Fruit fly (Drosophila melanogaster) whole organism, pupa: ENCODE results near the gene ND-20L.

ENCODE experiments used
- CG10348 ChIP-seq: fragments of 200-800 bp; sonication (Bioruptor generic); IDR thresholded peaks from 2 replicates; pipeline ENCODE4 v1.3.6; 2022; ENCODE audit warnings: missing biosample characterization, missing genetic modification characterization
- CG12605 ChIP-seq: fragments of 200-800 bp; sonication (Bioruptor generic); IDR thresholded peaks from 2 replicates; pipeline ENCODE4 v1.3.6; 2022; ENCODE audit warnings: missing biosample characterization, missing genetic modification characterization
- CG13204 ChIP-seq: fragments of 200-800 bp; sonication (Bioruptor generic); optimal IDR thresholded peaks from 2 replicates; lab custom pipeline; 2018; ENCODE audit warnings: missing biosample characterization, mild to moderate bottlenecking, missing genetic modification characterization, moderate library complexity
- CG15710 ChIP-seq: fragments of 200-800 bp; sonication (Bioruptor generic); optimal IDR thresholded peaks from 2 replicates; lab custom pipeline; 2018; ENCODE audit warnings: missing biosample characterization, mild to moderate bottlenecking, missing genetic modification characterization, moderate library complexity
- CG4496 ChIP-seq: fragments of 200-800 bp; sonication (Bioruptor generic); IDR thresholded peaks from 3 replicates; pipeline ENCODE4 v1.3.6; 2022; ENCODE audit warnings: missing biosample characterization, missing genetic modification characterization
- CG8301 ChIP-seq: fragments of 200-800 bp; sonication (Bioruptor generic); optimal IDR thresholded peaks from 2 replicates; lab custom pipeline; 2018; ENCODE audit warnings: missing biosample characterization, mild to moderate bottlenecking, missing genetic modification characterization
- D1 ChIP-seq: fragments of 200-800 bp; sonication (Bioruptor generic); optimal IDR thresholded peaks from 2 replicates; lab custom pipeline; 2018; ENCODE audit warnings: missing biosample characterization, mild to moderate bottlenecking, missing genetic modification characterization, moderate library complexity
- EcR ChIP-seq: fragments of 200-800 bp; sonication (Bioruptor generic); optimal IDR thresholded peaks from 3 replicates; lab custom pipeline; 2019; ENCODE audit warnings: missing biosample characterization, missing genetic modification characterization, mild to moderate bottlenecking, moderate library complexity, missing genetic modification reagents
- Ets98B ChIP-seq: fragments of 200-800 bp; sonication (Bioruptor generic); IDR thresholded peaks from 2 replicates; pipeline ENCODE4 v1.3.6; 2022; ENCODE audit warnings: missing biosample characterization, missing genetic modification characterization
- Pif1B ChIP-seq: fragments of 200-800 bp; sonication (Bioruptor generic); optimal IDR thresholded peaks from 3 replicates; lab custom pipeline; 2016; ENCODE audit warnings: missing biosample characterization, missing genetic modification characterization
- fd96Ca ChIP-seq: fragments of 200-800 bp; sonication (Bioruptor generic); IDR thresholded peaks from 3 replicates; pipeline ENCODE4 v1.3.6; 2022; ENCODE audit warnings: missing biosample characterization, missing genetic modification characterization
- gl ChIP-seq: fragments of 200-800 bp; sonication (Bioruptor generic); optimal IDR thresholded peaks from 2 replicates; lab custom pipeline; 2018; ENCODE audit warnings: missing biosample characterization, mild to moderate bottlenecking, missing genetic modification characterization

DNA sequence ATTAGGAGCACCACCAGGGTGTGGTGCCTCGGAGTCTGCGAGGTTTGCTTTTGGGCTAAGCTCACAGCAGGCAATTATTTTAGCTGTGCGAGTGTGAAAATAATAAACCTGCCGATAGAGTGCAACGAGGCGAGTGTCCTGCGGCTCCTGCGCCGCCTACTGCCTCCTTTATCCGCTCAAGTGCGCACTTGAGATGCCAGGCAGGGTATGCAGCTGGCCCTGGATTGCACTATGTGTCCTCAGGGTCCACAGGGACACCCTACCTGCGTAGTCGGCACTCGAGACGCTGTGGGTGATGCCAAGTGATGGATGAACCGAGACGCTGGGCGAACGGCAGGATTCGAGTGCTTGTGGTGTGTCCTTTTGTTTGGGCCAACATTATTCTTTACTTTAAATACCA lies 32.5 kb downstream of the ND-20L start:
- TF ChIP-seq EcR (GFP tag; lab: Kevin White, UChicago) (no peak), CG13204 (no peak), Pif1B (no peak), CG10348 (no peak), D1 (tag; lab: Kevin White, UChicago) (no peak), Ets98B (GFP tag; lab: Robert Waterston, UW) (no peak), CG15710 (tag; lab: Kevin White, UChicago) (no peak), gl (tag; lab: Kevin White, UChicago) (no peak), CG4496 (no peak), fd96Ca (GFP tag; lab: Robert Waterston, UW) (no peak), CG8301 (no peak), CG12605 (GFP tag; lab: Robert Waterston, UW) (no peak)
